Fruit fly (Drosophila melanogaster) whole organism, embryonic: ENCODE measurements around the gene Cep135.

Experiments used
- B-H1 ChIP-seq: fragments of 200-800 bp; sonication (Bioruptor generic); IDR thresholded peaks from 3 replicates; pipeline ENCODE4 v1.3.6; 2022; ENCODE audit warnings: missing biosample characterization, missing genetic modification characterization
- BtbVII ChIP-seq: fragments of 200-800 bp; sonication (Bioruptor generic); optimal IDR thresholded peaks from 3 replicates; lab custom pipeline; 2017; ENCODE audit warnings: missing biosample characterization, mild to moderate bottlenecking, missing genetic modification characterization
- C15 ChIP-seq: fragments of 200-800 bp; sonication (Bioruptor generic); IDR thresholded peaks from 3 replicates; pipeline ENCODE4 v1.3.6; 2022; ENCODE audit warnings: missing biosample characterization, missing genetic modification characterization
- CG10267 ChIP-seq: fragments of 200-800 bp; sonication (Bioruptor generic); optimal IDR thresholded peaks from 2 replicates; lab custom pipeline; 2018; ENCODE audit warnings: missing biosample characterization, mild to moderate bottlenecking, missing genetic modification characterization, moderate library complexity
- CG12219 ChIP-seq: fragments of 200-800 bp; sonication (Bioruptor generic); optimal IDR thresholded peaks from 3 replicates; lab custom pipeline; 2018; ENCODE audit warnings: missing biosample characterization, mild to moderate bottlenecking, missing genetic modification characterization
- CG15073 ChIP-seq: fragments of 200-800 bp; sonication (Bioruptor generic); optimal IDR thresholded peaks from 2 replicates; lab custom pipeline; 2016; ENCODE audit warnings: missing biosample characterization, missing genetic modification characterization
- CG15514 ChIP-seq: fragments of 200-800 bp; sonication (Bioruptor generic); optimal IDR thresholded peaks from 3 replicates; lab custom pipeline; 2017; ENCODE audit warnings: missing biosample characterization, missing genetic modification characterization, mild to moderate bottlenecking, moderate library complexity, missing genetic modification reagents
- CG18262 ChIP-seq: fragments of 200-800 bp; optimal IDR thresholded peaks from 3 replicates; lab custom pipeline; 2019; ENCODE audit warnings: missing biosample characterization, mild to moderate bottlenecking, missing genetic modification characterization, moderate library complexity
- CG3163 ChIP-seq: fragments of 200-800 bp; sonication (Bioruptor generic); optimal IDR thresholded peaks from 3 replicates; lab custom pipeline; 2016; ENCODE audit warnings: missing biosample characterization, missing genetic modification characterization
- CG3847 ChIP-seq: fragments of 200-800 bp; sonication (Bioruptor generic); IDR thresholded peaks from 2 replicates; pipeline ENCODE4 v1.3.6; 2022; ENCODE audit warnings: missing biosample characterization, missing genetic modification characterization
- CG4854 ChIP-seq: fragments of 200-800 bp; sonication (Bioruptor generic); optimal IDR thresholded peaks from 2 replicates; lab custom pipeline; 2016; ENCODE audit warnings: missing biosample characterization, missing genetic modification characterization, inconsistent platforms
- CG6254 ChIP-seq: fragments of 200-800 bp; sonication (Bioruptor generic); optimal IDR thresholded peaks from 3 replicates; lab custom pipeline; 2017; ENCODE audit warnings: mild to moderate bottlenecking, missing biosample characterization, missing genetic modification reagents, missing genetic modification characterization
- CG6791 ChIP-seq: fragments of 200-800 bp; sonication (Bioruptor generic); IDR thresholded peaks from 3 replicates; pipeline ENCODE4 v1.3.6; 2022; ENCODE audit warnings: missing biosample characterization, missing genetic modification characterization; ENCODE audit not compliant: partially characterized antibody
- CG7357 ChIP-seq: fragments of 200-800 bp; sonication (Bioruptor generic); IDR thresholded peaks from 3 replicates; pipeline ENCODE4 v1.3.6; 2022; ENCODE audit warnings: missing biosample characterization, missing genetic modification characterization
- CG7786 ChIP-seq: fragments of 200-800 bp; sonication (Bioruptor generic); optimal IDR thresholded peaks from 2 replicates; lab custom pipeline; 2016; ENCODE audit warnings: missing biosample characterization, missing genetic modification characterization
- CG7839 ChIP-seq: fragments of 200-800 bp; sonication (Bioruptor generic); optimal IDR thresholded peaks from 3 replicates; lab custom pipeline; 2018; ENCODE audit warnings: missing biosample characterization, mild to moderate bottlenecking, missing genetic modification characterization, moderate library complexity
- CG7928 ChIP-seq: fragments of 200-800 bp; sonication (Bioruptor generic); optimal IDR thresholded peaks from 2 replicates; lab custom pipeline; 2017; ENCODE audit warnings: missing biosample characterization, mild to moderate bottlenecking, missing genetic modification characterization
- CG8359 ChIP-seq: fragments of 200-800 bp; sonication (Bioruptor generic); optimal IDR thresholded peaks from 2 replicates; lab custom pipeline; 2017; ENCODE audit warnings: missing biosample characterization, mild to moderate bottlenecking, missing genetic modification characterization, borderline replicate concordance
- CHES-1-like ChIP-seq: fragments of 200-800 bp; sonication (Bioruptor generic); optimal IDR thresholded peaks from 2 replicates; lab custom pipeline; 2016; ENCODE audit warnings: missing biosample characterization, missing genetic modification characterization
- CkIIα-i1 ChIP-seq: fragments of 200-800 bp; sonication (Bioruptor generic); IDR thresholded peaks from 2 replicates; pipeline ENCODE4 v1.3.6; 2022; ENCODE audit warnings: missing biosample characterization, missing genetic modification characterization
- D ChIP-seq, 2 experiments: fragments of 200-800 bp in 1 of 2; fragments of >200 bp in 1 of 2; sonication (Bioruptor generic) in 1 of 2; optimal IDR thresholded peaks; 2 replicates in 1 of 2; 3 replicates in 1 of 2; lab custom pipeline; 2017; ENCODE audit warnings: mild to moderate bottlenecking in 1 of 2, missing biosample characterization in 1 of 2, missing genetic modification characterization in 1 of 2, missing genetic modification reagents in 1 of 2
- Dp ChIP-seq: fragments of 200-800 bp; sonication (Bioruptor generic); optimal IDR thresholded peaks from 2 replicates; lab custom pipeline; 2018; ENCODE audit warnings: missing biosample characterization, mild to moderate bottlenecking, missing genetic modification characterization, moderate library complexity
- Ets97D ChIP-seq: fragments of 200-800 bp; sonication (Bioruptor generic); optimal IDR thresholded peaks from 3 replicates; lab custom pipeline; 2016; ENCODE audit warnings: missing biosample characterization, missing genetic modification characterization
- Fer2 ChIP-seq: fragments of 200-800 bp; sonication (Bioruptor generic); optimal IDR thresholded peaks from 2 replicates; lab custom pipeline; 2018; ENCODE audit warnings: missing biosample characterization, mild to moderate bottlenecking, missing genetic modification characterization, moderate library complexity
- Hr78 ChIP-seq, 2 experiments: fragments of 200-800 bp in 1 of 2; fragments of >200 bp in 1 of 2; sonication (Bioruptor generic) in 1 of 2; optimal IDR thresholded peaks; 2 replicates each; lab custom pipeline; 2017 to 2019; ENCODE audit warnings: missing biosample characterization in 2 of 2, missing genetic modification characterization in 2 of 2, mild to moderate bottlenecking in 1 of 2, moderate library complexity in 1 of 2
- Lhr ChIP-seq: fragments of 200-800 bp; sonication (Bioruptor generic); optimal IDR thresholded peaks from 3 replicates; lab custom pipeline; 2017; ENCODE audit warnings: mild to moderate bottlenecking, missing biosample characterization, missing genetic modification reagents, missing genetic modification characterization
- MESR4 ChIP-seq: fragments of 200-800 bp; sonication (Bioruptor generic); optimal IDR thresholded peaks from 2 replicates; lab custom pipeline; 2018; ENCODE audit warnings: missing biosample characterization, mild to moderate bottlenecking, missing genetic modification characterization, moderate library complexity
- Max ChIP-seq: fragments of 200-800 bp; sonication (Bioruptor generic); optimal IDR thresholded peaks from 2 replicates; lab custom pipeline; 2016; ENCODE audit warnings: missing biosample characterization, mild to moderate bottlenecking, missing genetic modification characterization
- PHDP ChIP-seq: fragments of 200-800 bp; sonication (Bioruptor generic); optimal IDR thresholded peaks from 3 replicates; lab custom pipeline; 2018; ENCODE audit warnings: missing biosample characterization, mild to moderate bottlenecking, missing genetic modification characterization, moderate library complexity
- Pdp1 ChIP-seq, 2 experiments: fragments of 200-800 bp; sonication (Bioruptor generic); optimal IDR thresholded peaks; 3 replicates each; lab custom pipeline; 2016; ENCODE audit warnings: missing biosample characterization in 2 of 2, missing genetic modification characterization in 2 of 2, mild to moderate bottlenecking in 1 of 2, moderate library complexity in 1 of 2
- Rx ChIP-seq: fragments of 200-800 bp; sonication (Bioruptor generic); IDR thresholded peaks from 2 replicates; pipeline ENCODE4 v1.3.6; 2022; ENCODE audit warnings: missing biosample characterization, missing genetic modification characterization
- Scr ChIP-seq: fragments of 200-800 bp; sonication (Bioruptor generic); IDR thresholded peaks from 2 replicates; pipeline ENCODE4 v1.3.6; 2022; ENCODE audit warnings: missing biosample characterization, missing genetic modification characterization; ENCODE audit not compliant: partially characterized antibody
- Taf1 ChIP-seq: fragments of 200-800 bp; sonication (Bioruptor generic); IDR thresholded peaks from 2 replicates; pipeline ENCODE4 v1.3.6; 2022; ENCODE audit warnings: missing biosample characterization, missing genetic modification characterization
- ac ChIP-seq: fragments of 200-800 bp; sonication (Bioruptor generic); optimal IDR thresholded peaks from 3 replicates; lab custom pipeline; 2017; ENCODE audit warnings: missing biosample characterization, mild to moderate bottlenecking, missing genetic modification characterization
- ap ChIP-seq: fragments of 200-800 bp; sonication (Bioruptor generic); IDR thresholded peaks from 2 replicates; pipeline ENCODE4 v1.3.6; 2022; ENCODE audit warnings: missing biosample characterization, missing genetic modification characterization
- ash1 ChIP-seq: fragments of 200-800 bp; sonication (Bioruptor generic); optimal IDR thresholded peaks from 2 replicates; lab custom pipeline; 2018; ENCODE audit warnings: missing biosample characterization, mild to moderate bottlenecking, missing genetic modification characterization
- corto ChIP-seq: fragments of 200-800 bp; sonication (Bioruptor generic); optimal IDR thresholded peaks from 2 replicates; lab custom pipeline; 2016; ENCODE audit warnings: missing biosample characterization, mild to moderate bottlenecking, missing genetic modification characterization, moderate library complexity
- fu2 ChIP-seq: fragments of 200-800 bp; sonication (Bioruptor generic); optimal IDR thresholded peaks from 2 replicates; lab custom pipeline; 2016; ENCODE audit warnings: missing biosample characterization, missing genetic modification characterization
- gfzf ChIP-seq: fragments of 200-800 bp; sonication (Bioruptor generic); optimal IDR thresholded peaks from 2 replicates; lab custom pipeline; 2016; ENCODE audit warnings: missing biosample characterization, mild to moderate bottlenecking, missing genetic modification characterization, moderate library complexity
- jumu ChIP-seq: fragments of 200-800 bp; sonication (Bioruptor generic); optimal IDR thresholded peaks from 3 replicates; lab custom pipeline; 2016; ENCODE audit warnings: missing biosample characterization, missing genetic modification characterization
- kah ChIP-seq: fragments of 200-800 bp; sonication (Bioruptor generic); optimal IDR thresholded peaks from 2 replicates; lab custom pipeline; 2018; ENCODE audit warnings: missing biosample characterization, mild to moderate bottlenecking, missing genetic modification characterization
- knrl ChIP-seq: fragments of 200-800 bp; sonication (Bioruptor generic); IDR thresholded peaks from 3 replicates; pipeline ENCODE4 v1.3.6; 2022; ENCODE audit warnings: missing biosample characterization, missing genetic modification characterization; ENCODE audit not compliant: partially characterized antibody
- lmd ChIP-seq: fragments of 200-800 bp; sonication (Bioruptor generic); IDR thresholded peaks from 2 replicates; pipeline ENCODE4 v1.3.6; 2022; ENCODE audit warnings: missing biosample characterization, missing genetic modification characterization
- row ChIP-seq: fragments of 200-800 bp; sonication (Bioruptor generic); IDR thresholded peaks from 3 replicates; pipeline ENCODE4 v1.3.6; 2022; ENCODE audit warnings: missing biosample characterization, missing genetic modification characterization
- salm ChIP-seq: fragments of 200-800 bp; sonication (Bioruptor generic); optimal IDR thresholded peaks from 2 replicates; lab custom pipeline; 2018; ENCODE audit warnings: missing biosample characterization, mild to moderate bottlenecking, missing genetic modification characterization
- sna ChIP-seq: fragments of 200-800 bp; sonication (Bioruptor generic); IDR thresholded peaks from 2 replicates; pipeline ENCODE4 v1.3.6; 2022; ENCODE audit warnings: missing biosample characterization, missing genetic modification characterization; ENCODE audit not compliant: partially characterized antibody
- tio ChIP-seq: fragments of 200-800 bp; sonication (Bioruptor generic); optimal IDR thresholded peaks from 2 replicates; lab custom pipeline; 2017; ENCODE audit warnings: missing biosample characterization, missing genetic modification characterization, inconsistent platforms
- unpg ChIP-seq: fragments of 200-800 bp; sonication (Bioruptor generic); optimal IDR thresholded peaks from 3 replicates; lab custom pipeline; 2018; ENCODE audit warnings: missing biosample characterization, mild to moderate bottlenecking, missing genetic modification characterization, moderate library complexity
- z ChIP-seq: fragments of 200-800 bp; sonication (Bioruptor generic); IDR thresholded peaks from 3 replicates; pipeline ENCODE4 v1.3.6; 2022; ENCODE audit warnings: missing biosample characterization, missing genetic modification characterization

Gene Cep135

DNA sequence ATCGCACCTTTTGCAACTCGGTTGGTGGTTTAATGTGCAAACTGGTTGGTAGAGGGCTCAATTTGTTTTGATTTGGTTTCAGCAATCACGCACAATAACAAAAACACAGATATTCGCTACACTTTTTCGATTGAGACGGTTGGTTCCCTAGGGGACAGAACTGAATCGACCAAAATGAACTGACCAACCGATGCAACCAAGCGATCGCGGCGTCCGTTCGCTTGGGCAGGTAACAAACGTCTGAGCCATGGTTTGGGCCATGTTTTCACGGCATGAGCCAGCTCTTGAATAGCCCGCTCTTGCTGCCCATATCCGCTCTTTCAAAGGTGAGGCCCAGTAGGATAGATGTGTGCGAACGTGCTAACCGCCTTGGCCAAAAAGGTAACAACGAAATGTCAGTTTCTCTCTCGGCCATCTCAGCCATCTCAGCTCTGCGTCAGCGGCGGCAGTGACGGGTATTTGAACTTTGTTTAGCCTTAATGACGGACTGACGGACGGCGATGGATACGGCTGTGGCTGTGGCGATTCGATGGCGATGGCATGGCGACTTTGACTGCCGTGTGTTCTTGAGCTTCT, 8.6 kb downstream of the Cep135 start, which contains the start of gene CG16959 (continued):
- TF ChIP-seq Dp (GFP tag; lab: Kevin White, UChicago) = no peak
- TF ChIP-seq Scr (GFP tag; lab: Robert Waterston, UW) = no peak
- peak; percentile 27 for TF ChIP-seq CG15514 (GFP tag; lab: Kevin White, UChicago)
- no peak for TF ChIP-seq fu2
- no peak for TF ChIP-seq CG6791 (GFP tag; lab: Robert Waterston, UW)
- no peak for TF ChIP-seq CG7357
- TF ChIP-seq kah (GFP tag; lab: Kevin White, UChicago) = no peak
- no peak for TF ChIP-seq Lhr (GFP tag; lab: Kevin White, UChicago)
- peak; percentile 71 for TF ChIP-seq CG3163 (GFP tag; lab: Kevin White, UChicago)
- no peak for TF ChIP-seq CG4854 (GFP tag; lab: Kevin White, UChicago)
- TF ChIP-seq row (GFP tag; lab: Robert Waterston, UW) = no peak
- TF ChIP-seq z (GFP tag; lab: Robert Waterston, UW) = 0 out of 3 replicates have a peak, but pooled peaks have one; percentile 17
- no peak for TF ChIP-seq Taf1 (GFP tag; lab: Robert Waterston, UW)
- no peak for TF ChIP-seq B-H1 (GFP tag; lab: Robert Waterston, UW)
- TF ChIP-seq salm (tag; lab: Kevin White, UChicago) = no peak
- TF ChIP-seq C15 = no peak
- TF ChIP-seq ac (GFP tag; lab: Kevin White, UChicago) = no peak
- no peak for TF ChIP-seq Max (GFP tag; lab: Kevin White, UChicago)
- TF ChIP-seq sna (GFP tag; lab: Robert Waterston, UW) = no peak
- TF ChIP-seq CG18262 (tag; lab: Kevin White, UChicago) = no peak
- TF ChIP-seq CG8359 = no peak
- no peak for TF ChIP-seq knrl (GFP tag; lab: Robert Waterston, UW)
- TF ChIP-seq BtbVII (GFP tag; lab: Kevin White, UChicago) = no peak
- no peak for TF ChIP-seq lmd (GFP tag; lab: Robert Waterston, UW)
- no peak for TF ChIP-seq CG7839 (tag; lab: Kevin White, UChicago)
- TF ChIP-seq CkIIα-i1 (GFP tag; lab: Robert Waterston, UW) = no peak
- TF ChIP-seq Fer2 (tag; lab: Kevin White, UChicago) = no peak
- no peak for TF ChIP-seq CG15073 (GFP tag; lab: Kevin White, UChicago)
- TF ChIP-seq jumu (GFP tag; lab: Kevin White, UChicago) = no peak
- no peak for TF ChIP-seq unpg
- no peak for TF ChIP-seq gfzf (GFP tag; lab: Kevin White, UChicago)
- TF ChIP-seq tio = no peak
- no peak for TF ChIP-seq PHDP (tag; lab: Kevin White, UChicago)
- no peak for TF ChIP-seq CG10267 (tag; lab: Kevin White, UChicago)
- no peak for TF ChIP-seq CHES-1-like (GFP tag; lab: Kevin White, UChicago)
- TF ChIP-seq CG3847 (GFP tag; lab: Robert Waterston, UW) = no peak
- TF ChIP-seq Ets97D (GFP tag; lab: Kevin White, UChicago) = no peak
- peak in 1 of 2 experiments; percentile 64 for TF ChIP-seq Hr78 (GFP tag; optimal IDR thresholded peaks at IDR 0.05; lab: Kevin White, UChicago)
- TF ChIP-seq CG7928 (GFP tag; lab: Kevin White, UChicago) = no peak
- no peak for TF ChIP-seq ap (GFP tag; lab: Robert Waterston, UW)
- no peak for TF ChIP-seq CG12219 (GFP tag; lab: Kevin White, UChicago)
- peak; percentile 81 for TF ChIP-seq D (optimal IDR thresholded peaks at IDR 0.05; lab: Kevin White, UChicago)
- no peak for TF ChIP-seq D (GFP tag; optimal IDR thresholded peaks at IDR 0.05; lab: Kevin White, UChicago)
- TF ChIP-seq CG6254 (GFP tag; lab: Kevin White, UChicago) = no peak
- no peak for TF ChIP-seq corto
- no peak for TF ChIP-seq ash1 (GFP tag; lab: Kevin White, UChicago)
- no peak for TF ChIP-seq CG7786 (GFP tag; lab: Kevin White, UChicago)
- no peak for TF ChIP-seq Rx (GFP tag; lab: Robert Waterston, UW)
- no peak for TF ChIP-seq Pdp1 (GFP tag; optimal IDR thresholded peaks at IDR 0.05; lab: Kevin White, UChicago)
- TF ChIP-seq MESR4 = no peak
